Worm (Caenorhabditis elegans): ENCODE results near the gene snt-5.

snt-5 gene

ce11 chrV:1432500-1433418, 21.4 kb upstream of the snt-5 start:
- no peak for TF ChIP-seq ref-1 (GFP tag; conservative IDR thresholded peaks at IDR 0.05)
- no peak for TF ChIP-seq med-1 (GFP tag; optimal IDR thresholded peaks at IDR 0.05; ENCODE audit: insufficient read depth)

ce11 chrV:1431702-1432187, 20.4 kb upstream of the snt-5 start, which contains the start of gene ges-1:
TSS of gene ges-1 (minus strand) at chrV:1432137.
- TF ChIP-seq cog-1 (tag; optimal IDR thresholded peaks at IDR 0.05) (no peak), med-1 (GFP tag; optimal IDR thresholded peaks at IDR 0.05; ENCODE audit: insufficient read depth) (no peak)

ce11 chrV:1425595-1425994, 14.2 kb upstream of the snt-5 start, which contains the start of gene R12A1.3:
TSS of gene R12A1.3 (minus strand) at chrV:1425794.
- TF ChIP-seq ztf-29 (GFP tag; IDR thresholded peaks at IDR 0.05): no peak
- no peak for TF ChIP-seq tab-1 (GFP tag; IDR thresholded peaks at IDR 0.05)

ce11 chrV:1423338-1423737, 12.0 kb upstream of the snt-5 start:
- TF ChIP-seq ztf-29 (GFP tag; IDR thresholded peaks at IDR 0.05) (peak; percentile 65; the same call in 1 of the 2 replicates), med-1 (GFP tag; optimal IDR thresholded peaks at IDR 0.05; ENCODE audit: insufficient read depth) (no peak)

- no peak for TF ChIP-seq klf-2 (GFP tag; conservative IDR thresholded peaks at IDR 0.05)
- no peak for TF ChIP-seq T22C8.4 (GFP tag; IDR thresholded peaks at IDR 0.05)
- TF ChIP-seq med-1 (GFP tag; optimal IDR thresholded peaks at IDR 0.05; ENCODE audit: insufficient read depth): no peak
- TF ChIP-seq cog-1 (tag; optimal IDR thresholded peaks at IDR 0.05): no peak
- TF ChIP-seq ztf-29 (GFP tag; IDR thresholded peaks at IDR 0.05): no peak
- TF ChIP-seq flt-1 (GFP tag; IDR thresholded peaks at IDR 0.05): no peak
- TF ChIP-seq ref-1 (GFP tag; conservative IDR thresholded peaks at IDR 0.05): no peak
- TF ChIP-seq ztf-23 (GFP tag; IDR thresholded peaks at IDR 0.05): no peak
- no peak for TF ChIP-seq tab-1 (GFP tag; IDR thresholded peaks at IDR 0.05)
These were observed 10.9 kb upstream of the snt-5 start for ce11 chrV:1422269-1422668.

- no peak for TF ChIP-seq cog-1 (tag; optimal IDR thresholded peaks at IDR 0.05)
- no peak for TF ChIP-seq tab-1 (GFP tag; IDR thresholded peaks at IDR 0.05)
- TF ChIP-seq med-1 (GFP tag; optimal IDR thresholded peaks at IDR 0.05; ENCODE audit: insufficient read depth): no peak
- no peak for TF ChIP-seq flt-1 (GFP tag; IDR thresholded peaks at IDR 0.05)
- no peak for TF ChIP-seq klf-2 (GFP tag; conservative IDR thresholded peaks at IDR 0.05)
- TF ChIP-seq ref-1 (GFP tag; conservative IDR thresholded peaks at IDR 0.05): no peak
- no peak for TF ChIP-seq ztf-23 (GFP tag; IDR thresholded peaks at IDR 0.05)
- no peak for TF ChIP-seq T22C8.4 (GFP tag; IDR thresholded peaks at IDR 0.05)
- TF ChIP-seq ztf-29 (GFP tag; IDR thresholded peaks at IDR 0.05): no peak; the same call in 1 of the 2 replicates
These were observed 4.8 kb upstream of the snt-5 start for ce11 chrV:1416154-1416553.

ce11 chrV:1414615-1415433, 3.5 kb upstream of the snt-5 start:
- TF ChIP-seq ztf-23 (GFP tag; IDR thresholded peaks at IDR 0.05) (no peak), ztf-29 (GFP tag; IDR thresholded peaks at IDR 0.05) (no peak), flt-1 (GFP tag; IDR thresholded peaks at IDR 0.05) (no peak), cog-1 (tag; optimal IDR thresholded peaks at IDR 0.05) (no peak), tab-1 (GFP tag; IDR thresholded peaks at IDR 0.05) (no peak), med-1 (GFP tag; optimal IDR thresholded peaks at IDR 0.05; ENCODE audit: insufficient read depth) (no peak), T22C8.4 (GFP tag; IDR thresholded peaks at IDR 0.05) (no peak)

- TF ChIP-seq klf-2 (GFP tag; conservative IDR thresholded peaks at IDR 0.05) (no peak), tab-1 (GFP tag; IDR thresholded peaks at IDR 0.05) (no peak), ztf-23 (GFP tag; IDR thresholded peaks at IDR 0.05) (no peak), ztf-29 (GFP tag; IDR thresholded peaks at IDR 0.05) (no peak), flt-1 (GFP tag; IDR thresholded peaks at IDR 0.05) (no peak), cog-1 (tag; optimal IDR thresholded peaks at IDR 0.05) (no peak), ref-1 (GFP tag; conservative IDR thresholded peaks at IDR 0.05) (no peak)
These were observed 632 bp downstream of the snt-5 start for ce11 chrV:1410727-1411126.

- no peak for TF ChIP-seq klf-2 (GFP tag; conservative IDR thresholded peaks at IDR 0.05)
- no peak for TF ChIP-seq cog-1 (tag; optimal IDR thresholded peaks at IDR 0.05)
- TF ChIP-seq T22C8.4 (GFP tag; IDR thresholded peaks at IDR 0.05): no peak
- TF ChIP-seq ztf-29 (GFP tag; IDR thresholded peaks at IDR 0.05): no peak
- TF ChIP-seq ref-1 (GFP tag; conservative IDR thresholded peaks at IDR 0.05): no peak
- no peak for TF ChIP-seq ztf-23 (GFP tag; IDR thresholded peaks at IDR 0.05)
- TF ChIP-seq flt-1 (GFP tag; IDR thresholded peaks at IDR 0.05): no peak
- TF ChIP-seq med-1 (GFP tag; optimal IDR thresholded peaks at IDR 0.05; ENCODE audit: insufficient read depth): no peak
- TF ChIP-seq tab-1 (GFP tag; IDR thresholded peaks at IDR 0.05): no peak
These were observed 3.2 kb downstream of the snt-5 start for ce11 chrV:1408116-1408515.

- TF ChIP-seq tab-1 (GFP tag; IDR thresholded peaks at IDR 0.05): no peak
- no peak for TF ChIP-seq klf-2 (GFP tag; conservative IDR thresholded peaks at IDR 0.05)
- TF ChIP-seq med-1 (GFP tag; optimal IDR thresholded peaks at IDR 0.05; ENCODE audit: insufficient read depth): no peak
- TF ChIP-seq ztf-29 (GFP tag; IDR thresholded peaks at IDR 0.05): no peak
- TF ChIP-seq cog-1 (tag; optimal IDR thresholded peaks at IDR 0.05): no peak
- no peak for TF ChIP-seq ref-1 (GFP tag; conservative IDR thresholded peaks at IDR 0.05)
- TF ChIP-seq ztf-23 (GFP tag; IDR thresholded peaks at IDR 0.05): no peak
- no peak for TF ChIP-seq flt-1 (GFP tag; IDR thresholded peaks at IDR 0.05)
- TF ChIP-seq T22C8.4 (GFP tag; IDR thresholded peaks at IDR 0.05): no peak
These were observed 18.5 kb downstream of the snt-5 start, which contains the start of gene Y75B7AR.1 for ce11 chrV:1392900-1393299. TSS of gene Y75B7AR.1 (minus strand) at chrV:1393000.

Data from whole organism, midembryonic.